Worm (Caenorhabditis elegans): Measurements from ENCODE around the gene srh-271.

DNA sequence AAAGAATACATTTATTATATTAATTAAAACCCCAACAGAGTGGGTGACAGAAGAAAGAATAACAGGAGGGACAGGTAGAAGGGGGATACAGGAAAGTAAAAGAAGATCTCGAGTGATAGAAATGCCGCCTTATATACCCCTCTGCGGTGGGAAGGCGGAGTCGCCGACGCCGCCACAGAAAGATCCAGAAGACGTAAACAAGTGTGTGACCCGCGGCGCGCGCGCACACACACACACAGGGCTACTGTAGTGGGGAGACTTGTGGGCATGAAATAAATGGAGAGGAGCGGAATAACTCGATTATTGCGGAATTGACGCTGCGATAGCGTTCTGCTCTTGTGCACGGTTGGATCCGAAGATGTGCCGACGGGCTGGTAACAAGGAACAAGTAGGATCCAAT, 26.1 kb downstream of the srh-271 start:
- TF ChIP-seq med-1 (GFP tag; optimal IDR thresholded peaks at IDR 0.05; ENCODE audit: insufficient read depth): no peak
- no peak for TF ChIP-seq flt-1 (GFP tag; IDR thresholded peaks at IDR 0.05)
- no peak for TF ChIP-seq klf-2 (GFP tag; conservative IDR thresholded peaks at IDR 0.05)
- TF ChIP-seq ztf-29 (GFP tag; IDR thresholded peaks at IDR 0.05): no peak
- TF ChIP-seq T22C8.4 (GFP tag; IDR thresholded peaks at IDR 0.05): no peak
- no peak for TF ChIP-seq ref-1 (GFP tag; conservative IDR thresholded peaks at IDR 0.05)
- TF ChIP-seq ztf-23 (GFP tag; IDR thresholded peaks at IDR 0.05): no peak
- TF ChIP-seq cog-1 (tag; optimal IDR thresholded peaks at IDR 0.05): no peak

Data from whole organism, midembryonic.